Worm (Caenorhabditis elegans) whole organism, L4 larva: ENCODE measurements around the gene cah-5.

Experiments
- R02D3.7 ChIP-seq: fragments of 150-350 bp; sonication (generic microtip); optimal IDR thresholded peaks from 3 replicates; lab custom pipeline; 2014; ENCODE audit warnings: missing biosample characterization, missing genetic modification characterization
- dmd-8 ChIP-seq: fragments of 200-800 bp; sonication (Bioruptor generic); IDR thresholded peaks from 2 replicates; pipeline ENCODE4 v1.3.6; 2022; ENCODE audit warnings: missing genetic modification characterization, missing compliant biosample characterization
- zag-1 ChIP-seq: fragments of 150-350 bp; optimal IDR thresholded peaks from 2 replicates; lab custom pipeline; 2014; ENCODE audit warnings: missing biosample characterization, missing genetic modification characterization

ce11 chrX:6970134-6970533, 49.7 kb upstream of the cah-5 start:
- TF ChIP-seq R02D3.7 (no peak), dmd-8 (GFP tag; lab: Robert Waterston, UW) (no peak), zag-1 (no peak)
